Worm (Caenorhabditis elegans) whole organism, mixed stage, embryonic: Measurements from ENCODE around the gene T22E5.1.
A peak's percentile ranks its signal among the peaks of the same experiment; 100 is the strongest.

Experiments used
- M03D4.4 ChIP-seq: sonication (generic microtip); optimal IDR thresholded peaks from 2 replicates; lab custom pipeline; 2017; ENCODE audit warnings: mild to moderate bottlenecking, missing genetic modification characterization, missing compliant biosample characterization
- bed-3 ChIP-seq: fragments of 200-800 bp; sonication (Bioruptor generic); optimal IDR thresholded peaks from 3 replicates; lab custom pipeline; 2018; ENCODE audit warnings: mild to moderate bottlenecking, missing genetic modification characterization, moderate library complexity, missing compliant biosample characterization
- blmp-1 ChIP-seq: fragments of 150-350 bp; optimal IDR thresholded peaks from 2 replicates; lab custom pipeline; 2014; ENCODE audit warnings: missing biosample characterization, missing genetic modification characterization
- ceh-39 ChIP-seq: fragments of 150-350 bp; optimal IDR thresholded peaks from 2 replicates; lab custom pipeline; 2014; ENCODE audit warnings: missing biosample characterization, missing genetic modification characterization
- ceh-43 ChIP-seq: fragments of 200-800 bp; sonication (Bioruptor generic); optimal IDR thresholded peaks from 2 replicates; lab custom pipeline; 2018; ENCODE audit warnings: mild to moderate bottlenecking, missing genetic modification characterization, moderate library complexity, missing compliant biosample characterization
- ceh-83 ChIP-seq: fragments of 200-800 bp; sonication (Bioruptor generic); optimal IDR thresholded peaks from 2 replicates; lab custom pipeline; 2018; ENCODE audit warnings: mild to moderate bottlenecking, missing genetic modification characterization, missing compliant biosample characterization
- ces-1 ChIP-seq: fragments of 150-350 bp; optimal IDR thresholded peaks from 2 replicates; lab custom pipeline; 2014; ENCODE audit warnings: missing biosample characterization, missing genetic modification reagents, missing genetic modification characterization
- cnd-1 ChIP-seq: fragments of 200-800 bp; sonication (Bioruptor generic); optimal IDR thresholded peaks from 2 replicates; lab custom pipeline; 2018; ENCODE audit warnings: mild to moderate bottlenecking, missing genetic modification characterization, missing compliant biosample characterization
- drap-1 ChIP-seq: fragments of 200-800 bp; sonication (Bioruptor generic); optimal IDR thresholded peaks from 3 replicates; lab custom pipeline; 2018; ENCODE audit warnings: mild to moderate bottlenecking, missing genetic modification characterization, missing compliant biosample characterization
- elt-3 ChIP-seq: fragments of 150-350 bp; optimal IDR thresholded peaks from 2 replicates; lab custom pipeline; 2014; ENCODE audit warnings: missing biosample characterization, missing genetic modification characterization
- flh-1 ChIP-seq: fragments of 200-800 bp; sonication (Bioruptor generic); optimal IDR thresholded peaks from 2 replicates; lab custom pipeline; 2018; ENCODE audit warnings: mild to moderate bottlenecking, missing genetic modification characterization, moderate library complexity, missing compliant biosample characterization
- ham-2 ChIP-seq: fragments of 200-800 bp; sonication (Bioruptor generic); optimal IDR thresholded peaks from 2 replicates; lab custom pipeline; 2018; ENCODE audit warnings: mild to moderate bottlenecking, missing genetic modification characterization, missing compliant biosample characterization
- hlh-1 ChIP-seq: fragments of 150-350 bp; optimal IDR thresholded peaks from 2 replicates; lab custom pipeline; 2014; ENCODE audit warnings: missing biosample characterization, missing genetic modification reagents, missing genetic modification characterization
- lin-13 ChIP-seq: fragments of 150-350 bp; optimal IDR thresholded peaks from 2 replicates; lab custom pipeline; 2014; ENCODE audit warnings: missing biosample characterization, missing genetic modification characterization
- lin-32 ChIP-seq: fragments of 200-800 bp; sonication (Bioruptor generic); optimal IDR thresholded peaks from 2 replicates; lab custom pipeline; 2018; ENCODE audit warnings: mild to moderate bottlenecking, missing genetic modification characterization, missing compliant biosample characterization
- lsy-2 ChIP-seq: fragments of 150-350 bp; optimal IDR thresholded peaks from 2 replicates; lab custom pipeline; 2014; ENCODE audit warnings: missing biosample characterization, missing genetic modification characterization
- mab-5 ChIP-seq: fragments of 150-350 bp; optimal IDR thresholded peaks from 2 replicates; lab custom pipeline; 2014; ENCODE audit warnings: missing biosample characterization, missing genetic modification characterization
- mep-1 ChIP-seq: fragments of 150-350 bp; optimal IDR thresholded peaks from 2 replicates; lab custom pipeline; 2017; ENCODE audit warnings: missing biosample characterization, missing genetic modification reagents, missing genetic modification characterization, inconsistent platforms
- mls-2 ChIP-seq: sonication (generic microtip); optimal IDR thresholded peaks from 2 replicates; lab custom pipeline; 2016; ENCODE audit warnings: mild to moderate bottlenecking, missing genetic modification characterization, moderate library complexity, missing compliant biosample characterization
- nhr-12 ChIP-seq: fragments of 150-350 bp; optimal IDR thresholded peaks from 2 replicates; lab custom pipeline; 2014; ENCODE audit warnings: missing biosample characterization, missing genetic modification characterization
- nhr-2 ChIP-seq: fragments of 150-350 bp; optimal IDR thresholded peaks from 2 replicates; lab custom pipeline; 2014; ENCODE audit warnings: missing biosample characterization, missing genetic modification characterization
- nhr-237 ChIP-seq: fragments of 150-350 bp; optimal IDR thresholded peaks from 2 replicates; lab custom pipeline; 2014; ENCODE audit warnings: missing biosample characterization, missing genetic modification characterization
- nhr-28 ChIP-seq: fragments of 150-350 bp; optimal IDR thresholded peaks from 2 replicates; lab custom pipeline; 2014; ENCODE audit warnings: missing biosample characterization, missing genetic modification characterization
- pha-4 ChIP-seq: fragments of 150-350 bp; optimal IDR thresholded peaks from 2 replicates; lab custom pipeline; 2018; ENCODE audit warnings: missing biosample characterization, missing genetic modification reagents, missing genetic modification characterization
- sem-2 ChIP-seq: fragments of 200-800 bp; sonication (Bioruptor generic); optimal IDR thresholded peaks from 2 replicates; lab custom pipeline; 2018; ENCODE audit warnings: mild to moderate bottlenecking, missing genetic modification characterization, missing compliant biosample characterization
- sptf-1 ChIP-seq: sonication (generic microtip); optimal IDR thresholded peaks from 2 replicates; lab custom pipeline; 2017; ENCODE audit warnings: mild to moderate bottlenecking, missing genetic modification characterization, moderate library complexity, missing compliant biosample characterization
- tbx-8 ChIP-seq: fragments of 200-800 bp; sonication (Bioruptor generic); optimal IDR thresholded peaks from 2 replicates; lab custom pipeline; 2018; ENCODE audit warnings: mild to moderate bottlenecking, missing genetic modification characterization, moderate library complexity, missing compliant biosample characterization
- unc-120 ChIP-seq: sonication (generic microtip); optimal IDR thresholded peaks from 2 replicates; lab custom pipeline; 2017; ENCODE audit warnings: missing genetic modification characterization, missing compliant biosample characterization; ENCODE audit not compliant: poor library complexity, severe bottlenecking
- unc-62 ChIP-seq: fragments of 150-350 bp; optimal IDR thresholded peaks from 2 replicates; lab custom pipeline; 2014; ENCODE audit warnings: missing biosample characterization, missing genetic modification reagents, missing genetic modification characterization
- zip-8 ChIP-seq: fragments of 150-350 bp; optimal IDR thresholded peaks from 2 replicates; lab custom pipeline; 2014; ENCODE audit warnings: missing biosample characterization, missing genetic modification characterization

The T22E5.1 gene

ce11 chrX:6412575-6412974 lies at the start of gene T22E5.1:
Gene T22E5.1 (plus strand): TSS chrX:6412875.
- TF ChIP-seq lin-32 (GFP tag; lab: Kevin White, UChicago) = no peak
- TF ChIP-seq, all 35 proteins: peak for 0

ce11 chrX:6364196-6364595 lies 48.5 kb upstream of the T22E5.1 start, which contains the start of gene C03B1.4:
Gene C03B1.4 (plus strand): TSS chrX:6364496.
- TF ChIP-seq nhr-237 (tag; lab: Kevin White, UChicago) = no peak
- no peak for TF ChIP-seq ceh-39 (tag; lab: Kevin White, UChicago)
- no peak for TF ChIP-seq elt-3

- no peak for TF ChIP-seq mep-1 (tag; lab: Kevin White, UChicago)
- no peak for TF ChIP-seq flh-1
Measured at ce11 chrX:6365715-6366114, 47.0 kb upstream of the T22E5.1 start, which contains the start of gene C03B1.3. Gene C03B1.3 (plus strand): TSS chrX:6366015.

ce11 chrX:6369717-6370116 lies 43.0 kb upstream of the T22E5.1 start, which contains the start of gene C03B1.2:
Gene C03B1.2 (plus strand): TSS chrX:6370017.
- TF ChIP-seq ceh-43 (GFP tag; lab: Kevin White, UChicago) (no peak), nhr-28 (tag; lab: Kevin White, UChicago) (no peak), lsy-2 (tag; lab: Kevin White, UChicago) (no peak), pha-4 (tag; lab: Kevin White, UChicago) (no peak), unc-62 (no peak), ceh-83 (GFP tag; lab: Kevin White, UChicago) (no peak)

- TF ChIP-seq mep-1 (tag; lab: Kevin White, UChicago) (peak; percentile 11), ceh-43 (GFP tag; lab: Kevin White, UChicago) (peak; percentile 58), mls-2 (peak; percentile 77), hlh-1 (tag; lab: Kevin White, UChicago) (peak; percentile 46), cnd-1 (tag; lab: Kevin White, UChicago) (peak; percentile 68), nhr-12 (tag; lab: Kevin White, UChicago) (no peak), mab-5 (tag; lab: Kevin White, UChicago) (peak; percentile 22), drap-1 (GFP tag; lab: Kevin White, UChicago) (peak; percentile 79), bed-3 (GFP tag; lab: Kevin White, UChicago) (peak; percentile 71), lin-13 (no peak), nhr-237 (tag; lab: Kevin White, UChicago) (peak; percentile 20), ham-2 (GFP tag; lab: Kevin White, UChicago) (peak; percentile 47), ceh-83 (GFP tag; lab: Kevin White, UChicago) (peak; percentile 84), tbx-8 (peak; percentile 79), ces-1 (GFP tag; lab: Kevin White, UChicago) (no peak), lin-32 (GFP tag; lab: Kevin White, UChicago) (peak; percentile 37), M03D4.4 (tag; lab: Kevin White, UChicago) (peak; percentile 83), elt-3 (no peak), pha-4 (tag; lab: Kevin White, UChicago) (no peak), sptf-1 (tag; lab: Kevin White, UChicago) (peak; percentile 88), blmp-1 (no peak), zip-8 (tag; lab: Kevin White, UChicago) (peak; percentile 76), nhr-2 (tag; lab: Kevin White, UChicago) (peak; percentile 66), flh-1 (peak; percentile 43), sem-2 (peak; percentile 71), unc-120 (tag; lab: Kevin White, UChicago) (peak; percentile 59)
Measured at ce11 chrX:6371192-6372116, 41.2 kb upstream of the T22E5.1 start.
